Fruit fly (Drosophila melanogaster) whole organism, embryonic: ENCODE results near the gene CG32032.

Source experiments
- CG10209 ChIP-seq: fragments of 200-800 bp; sonication (Bioruptor generic); optimal IDR thresholded peaks from 3 replicates; lab custom pipeline; 2017; ENCODE audit warnings: missing biosample characterization, mild to moderate bottlenecking, missing genetic modification characterization, missing genetic modification reagents
- CG11504 ChIP-seq: fragments of 200-800 bp; sonication (Bioruptor generic); optimal IDR thresholded peaks from 3 replicates; lab custom pipeline; 2019; ENCODE audit warnings: missing biosample characterization, mild to moderate bottlenecking, missing genetic modification characterization, moderate library complexity
- CG12769 ChIP-seq: fragments of 200-800 bp; sonication (Bioruptor generic); optimal IDR thresholded peaks from 2 replicates; lab custom pipeline; 2019; ENCODE audit warnings: missing biosample characterization, mild to moderate bottlenecking, missing genetic modification characterization, moderate library complexity
- CG16813 ChIP-seq: fragments of 200-800 bp; sonication (Bioruptor generic); IDR thresholded peaks from 3 replicates; pipeline ENCODE4 v1.3.6; 2022; ENCODE audit warnings: missing biosample characterization, missing genetic modification characterization; ENCODE audit not compliant: partially characterized antibody
- CG16863 ChIP-seq: fragments of 200-800 bp; sonication (Bioruptor generic); optimal IDR thresholded peaks from 3 replicates; lab custom pipeline; 2016; ENCODE audit warnings: missing biosample characterization, missing genetic modification characterization
- CG17385 ChIP-seq: fragments of 200-800 bp; sonication (Bioruptor generic); optimal IDR thresholded peaks from 3 replicates; lab custom pipeline; 2018; ENCODE audit warnings: missing biosample characterization, mild to moderate bottlenecking, missing genetic modification characterization
- CG17568 ChIP-seq: fragments of 200-800 bp; sonication (Bioruptor generic); optimal IDR thresholded peaks from 2 replicates; lab custom pipeline; 2018; ENCODE audit warnings: missing biosample characterization, mild to moderate bottlenecking, missing genetic modification characterization, moderate library complexity
- CG18476 ChIP-seq: fragments of 200-800 bp; sonication (Bioruptor generic); optimal IDR thresholded peaks from 2 replicates; lab custom pipeline; 2016; ENCODE audit warnings: missing biosample characterization, mild to moderate bottlenecking, missing genetic modification characterization
- CG2120 ChIP-seq: fragments of 200-800 bp; sonication (Bioruptor generic); optimal IDR thresholded peaks from 3 replicates; lab custom pipeline; 2016; ENCODE audit warnings: missing biosample characterization, missing genetic modification characterization
- CG2678 ChIP-seq: fragments of 200-800 bp; sonication (Bioruptor generic); optimal IDR thresholded peaks from 3 replicates; lab custom pipeline; 2019; ENCODE audit warnings: missing biosample characterization, mild to moderate bottlenecking, missing genetic modification characterization, moderate library complexity
- CG2875 ChIP-seq: fragments of 200-800 bp; sonication (Bioruptor generic); optimal IDR thresholded peaks from 2 replicates; lab custom pipeline; 2017; ENCODE audit warnings: missing biosample characterization, mild to moderate bottlenecking, missing genetic modification characterization, missing genetic modification reagents
- CG32767 ChIP-seq: fragments of 200-800 bp; sonication (Bioruptor generic); IDR thresholded peaks from 2 replicates; pipeline ENCODE4 v1.3.6; 2022; ENCODE audit warnings: missing biosample characterization, missing genetic modification characterization
- CG3726 ChIP-seq: fragments of 200-800 bp; sonication (Bioruptor generic); IDR thresholded peaks from 3 replicates; pipeline ENCODE4, ENCODE4 v1.3.6; 2022; ENCODE audit warnings: missing biosample characterization, missing genetic modification characterization
- CG4424 ChIP-seq: fragments of 200-800 bp; sonication (Bioruptor generic); optimal IDR thresholded peaks from 3 replicates; lab custom pipeline; 2016; ENCODE audit warnings: missing biosample characterization, missing genetic modification characterization
- CG6272 ChIP-seq: fragments of 200-800 bp; sonication (Bioruptor generic); IDR thresholded peaks from 2 replicates; pipeline ENCODE4 v1.3.6; 2022; ENCODE audit warnings: missing biosample characterization, missing genetic modification characterization
- CG6791 ChIP-seq: fragments of 200-800 bp; sonication (Bioruptor generic); IDR thresholded peaks from 3 replicates; pipeline ENCODE4 v1.3.6; 2022; ENCODE audit warnings: missing biosample characterization, missing genetic modification characterization; ENCODE audit not compliant: partially characterized antibody
- CG7271 ChIP-seq: fragments of 200-800 bp; sonication (Bioruptor generic); optimal IDR thresholded peaks from 2 replicates; lab custom pipeline; 2018; ENCODE audit warnings: missing biosample characterization, mild to moderate bottlenecking, missing genetic modification characterization, moderate library complexity
- CG7928 ChIP-seq: fragments of 200-800 bp; sonication (Bioruptor generic); optimal IDR thresholded peaks from 2 replicates; lab custom pipeline; 2017; ENCODE audit warnings: missing biosample characterization, mild to moderate bottlenecking, missing genetic modification characterization
- Dad ChIP-seq: fragments of 200-800 bp; sonication (Bioruptor generic); optimal IDR thresholded peaks from 3 replicates; lab custom pipeline; 2016; ENCODE audit warnings: missing biosample characterization, missing genetic modification characterization
- Dref ChIP-seq: fragments of 200-800 bp; sonication (Bioruptor generic); IDR thresholded peaks from 2 replicates; pipeline ENCODE4 v1.3.6; 2022; ENCODE audit warnings: missing biosample characterization, missing genetic modification characterization
- Max ChIP-seq: fragments of 200-800 bp; sonication (Bioruptor generic); optimal IDR thresholded peaks from 2 replicates; lab custom pipeline; 2016; ENCODE audit warnings: missing biosample characterization, mild to moderate bottlenecking, missing genetic modification characterization
- Neu2 ChIP-seq: fragments of 200-800 bp; sonication (Bioruptor generic); optimal IDR thresholded peaks from 3 replicates; lab custom pipeline; 2016; ENCODE audit warnings: missing biosample characterization, missing genetic modification characterization, borderline replicate concordance
- Oaz ChIP-seq: fragments of 200-800 bp; sonication (Bioruptor generic); IDR thresholded peaks from 2 replicates; pipeline ENCODE4 v1.3.6; 2022; ENCODE audit warnings: missing biosample characterization, missing genetic modification characterization
- ac ChIP-seq: fragments of 200-800 bp; sonication (Bioruptor generic); optimal IDR thresholded peaks from 3 replicates; lab custom pipeline; 2017; ENCODE audit warnings: missing biosample characterization, mild to moderate bottlenecking, missing genetic modification characterization
- btn ChIP-seq: fragments of 200-800 bp; sonication (Bioruptor generic); optimal IDR thresholded peaks from 2 replicates; lab custom pipeline; 2016; ENCODE audit warnings: missing biosample characterization, missing genetic modification characterization
- cato ChIP-seq: fragments of 200-800 bp; sonication (Bioruptor generic); optimal IDR thresholded peaks from 2 replicates; lab custom pipeline; 2016; ENCODE audit warnings: missing biosample characterization, missing genetic modification characterization, borderline replicate concordance
- cg ChIP-seq: fragments of 200-800 bp; sonication (Bioruptor generic); optimal IDR thresholded peaks from 3 replicates; lab custom pipeline; 2019; ENCODE audit warnings: missing biosample characterization, mild to moderate bottlenecking, missing genetic modification characterization, moderate library complexity
- chn ChIP-seq: fragments of 200-800 bp; sonication (Bioruptor generic); optimal IDR thresholded peaks from 2 replicates; lab custom pipeline; 2016; ENCODE audit warnings: missing biosample characterization, missing genetic modification characterization
- crc ChIP-seq: fragments of 200-800 bp; sonication (Bioruptor generic); optimal IDR thresholded peaks from 2 replicates; lab custom pipeline; 2016; ENCODE audit warnings: missing biosample characterization, missing genetic modification characterization
- da ChIP-seq: fragments of 200-800 bp; sonication (Bioruptor generic); optimal IDR thresholded peaks from 2 replicates; lab custom pipeline; 2016; ENCODE audit warnings: missing biosample characterization, missing genetic modification characterization
- dati ChIP-seq: fragments of 200-800 bp; sonication (Bioruptor generic); IDR thresholded peaks from 2 replicates; pipeline ENCODE4 v1.3.6; 2022; ENCODE audit warnings: missing biosample characterization, missing genetic modification characterization
- ems ChIP-seq: fragments of 200-800 bp; sonication (Bioruptor generic); optimal IDR thresholded peaks from 3 replicates; lab custom pipeline; 2016; ENCODE audit warnings: missing biosample characterization, missing genetic modification characterization
- esg ChIP-seq: fragments of 200-800 bp; sonication (Bioruptor generic); conservative IDR thresholded peaks from 2 replicates; pipeline ENCODE4 v1.3.6; 2022; ENCODE audit warnings: missing biosample characterization, missing genetic modification characterization
- eve ChIP-seq, 2 experiments: fragments of >200 bp; optimal IDR thresholded peaks; 2 replicates each; lab custom pipeline; 2017; ENCODE audit warnings: missing biosample characterization in 2 of 2, missing genetic modification characterization in 2 of 2
- gcm ChIP-seq: fragments of 200-800 bp; sonication (Bioruptor generic); optimal IDR thresholded peaks from 2 replicates; lab custom pipeline; 2019; ENCODE audit warnings: missing biosample characterization, mild to moderate bottlenecking, missing genetic modification characterization, moderate library complexity
- ham ChIP-seq: fragments of 200-800 bp; sonication (Bioruptor generic); IDR thresholded peaks from 2 replicates; pipeline ENCODE4 v1.3.6; 2022; ENCODE audit warnings: missing biosample characterization, missing genetic modification characterization
- hth ChIP-seq: fragments of >200 bp; optimal IDR thresholded peaks from 2 replicates; lab custom pipeline; 2017; ENCODE audit warnings: inconsistent platforms
- klu ChIP-seq: fragments of 200-800 bp; sonication (Bioruptor generic); IDR thresholded peaks from 2 replicates; pipeline ENCODE4 v1.3.6; 2022; ENCODE audit warnings: missing biosample characterization, missing genetic modification characterization
- lilli ChIP-seq: fragments of 200-800 bp; sonication (Bioruptor generic); optimal IDR thresholded peaks from 3 replicates; lab custom pipeline; 2016; ENCODE audit warnings: missing biosample characterization, missing genetic modification characterization
- lmd ChIP-seq: fragments of 200-800 bp; sonication (Bioruptor generic); IDR thresholded peaks from 2 replicates; pipeline ENCODE4 v1.3.6; 2022; ENCODE audit warnings: missing biosample characterization, missing genetic modification characterization
- lola ChIP-seq, 3 experiments: fragments of >200 bp in 2 of 3; fragments of 200-800 bp in 1 of 3; sonication (Bioruptor generic) in 1 of 3; optimal IDR thresholded peaks; 2 replicates each; lab custom pipeline; 2017 to 2019; ENCODE audit warnings: missing biosample characterization in 3 of 3, missing genetic modification characterization in 3 of 3, mild to moderate bottlenecking in 1 of 3, moderate library complexity in 1 of 3
- mirr ChIP-seq: fragments of 200-800 bp; sonication (Bioruptor generic); optimal IDR thresholded peaks from 3 replicates; lab custom pipeline; 2018; ENCODE audit warnings: missing biosample characterization, mild to moderate bottlenecking, missing genetic modification characterization
- nmo ChIP-seq: fragments of 200-800 bp; sonication (Bioruptor generic); optimal IDR thresholded peaks from 2 replicates; lab custom pipeline; 2018; ENCODE audit warnings: missing biosample characterization, mild to moderate bottlenecking, missing genetic modification characterization, moderate library complexity
- rib ChIP-seq: fragments of 200-800 bp; sonication (Bioruptor generic); IDR thresholded peaks from 2 replicates; pipeline ENCODE4 v1.3.6; 2022; ENCODE audit warnings: missing biosample characterization, missing genetic modification characterization
- salm ChIP-seq: fragments of 200-800 bp; sonication (Bioruptor generic); optimal IDR thresholded peaks from 2 replicates; lab custom pipeline; 2018; ENCODE audit warnings: missing biosample characterization, mild to moderate bottlenecking, missing genetic modification characterization
- sim ChIP-seq: fragments of 200-800 bp; sonication (Bioruptor generic); IDR thresholded peaks from 2 replicates; pipeline ENCODE4 v1.3.6; 2022; ENCODE audit warnings: missing biosample characterization, missing genetic modification characterization
- sima ChIP-seq: fragments of 200-800 bp; sonication (Bioruptor generic); optimal IDR thresholded peaks from 2 replicates; lab custom pipeline; 2016; ENCODE audit warnings: missing biosample characterization, missing genetic modification characterization
- stwl ChIP-seq: fragments of 200-800 bp; sonication (Bioruptor generic); optimal IDR thresholded peaks from 3 replicates; lab custom pipeline; 2018; ENCODE audit warnings: missing biosample characterization, mild to moderate bottlenecking, missing genetic modification characterization, moderate library complexity
- yki ChIP-seq: fragments of >200 bp; optimal IDR thresholded peaks from 3 replicates; lab custom pipeline; 2018
- zen2 ChIP-seq: fragments of 200-800 bp; sonication (Bioruptor generic); IDR thresholded peaks from 3 replicates; pipeline ENCODE4 v1.3.6; 2022; ENCODE audit warnings: missing biosample characterization, missing genetic modification characterization; ENCODE audit not compliant: partially characterized antibody

The CG32032 gene

dm6 chr3L:9072731-9073385 lies 20.0 kb upstream of the CG32032 start, which contains the start of the genes CG4911 and CG4942 (continued):
- TF ChIP-seq stwl (tag; lab: Kevin White, UChicago) (peak; percentile 48), lmd (GFP tag; lab: Robert Waterston, UW) (peak; percentile 74), nmo (GFP tag; lab: Kevin White, UChicago) (peak; percentile 90), CG32767 (GFP tag; lab: Robert Waterston, UW) (no peak), eve (GFP tag; optimal IDR thresholded peaks at IDR 0.05; lab: Kevin White, UChicago) (peak in 1 of 2 experiments; percentile 47), CG16813 (GFP tag; lab: Robert Waterston, UW) (no peak; the same call in 2 of the 3 replicates), lilli (GFP tag; lab: Kevin White, UChicago) (peak; percentile 83), crc (GFP tag; lab: Kevin White, UChicago) (peak; percentile 49), CG16863 (GFP tag; lab: Kevin White, UChicago) (peak; percentile 67), CG6272 (GFP tag; lab: Robert Waterston, UW) (peak; percentile 55; the same call in 1 of the 2 replicates), CG7271 (tag; lab: Kevin White, UChicago) (no peak), CG12769 (tag; lab: Kevin White, UChicago) (peak; percentile 61), CG2875 (GFP tag; lab: Kevin White, UChicago) (no peak), yki (lab: Kevin White, UChicago) (no peak), da (no peak), cg (GFP tag; lab: Kevin White, UChicago) (no peak), Max (GFP tag; lab: Kevin White, UChicago) (peak; percentile 74), klu (GFP tag; lab: Robert Waterston, UW) (peak; percentile 53; the same call in 1 of the 2 replicates), rib (GFP tag; lab: Robert Waterston, UW) (0 out of 2 replicates have a peak, but pooled peaks have one; percentile 36), Dad (GFP tag; lab: Kevin White, UChicago) (peak; percentile 63), esg (GFP tag; lab: Robert Waterston, UW) (peak; percentile 44; the same call in 1 of the 2 replicates), gcm (GFP tag; lab: Kevin White, UChicago) (no peak), lola (GFP tag; optimal IDR thresholded peaks at IDR 0.05; lab: Kevin White, UChicago) (peak in 1 of 3 experiments; percentile 77), ems (GFP tag; lab: Kevin White, UChicago) (no peak), CG18476 (GFP tag; lab: Kevin White, UChicago) (peak; percentile 59), dati (GFP tag; lab: Robert Waterston, UW) (no peak), salm (no peak), CG4424 (GFP tag; lab: Kevin White, UChicago) (peak; percentile 73), Oaz (GFP tag; lab: Robert Waterston, UW) (no peak), CG6791 (GFP tag; lab: Robert Waterston, UW) (peak; percentile 27; the same call in 1 of the 3 replicates), CG2678 (tag; lab: Kevin White, UChicago) (peak; percentile 82), sim (GFP tag; lab: Robert Waterston, UW) (peak; percentile 28; the same call in 1 of the 2 replicates), mirr (GFP tag; lab: Kevin White, UChicago) (peak; percentile 36), ac (GFP tag; lab: Kevin White, UChicago) (no peak), cato (GFP tag; lab: Kevin White, UChicago) (peak; percentile 55), CG7928 (GFP tag; lab: Kevin White, UChicago) (no peak), hth (lab: Kevin White, UChicago) (no peak), CG3726 (GFP tag; lab: Robert Waterston, UW) (peak; percentile 14; the same call in 1 of the 3 replicates), CG2120 (GFP tag; lab: Kevin White, UChicago) (peak; percentile 88), CG11504 (tag; lab: Kevin White, UChicago) (peak; percentile 75), btn (GFP tag; lab: Kevin White, UChicago) (no peak), CG17568 (GFP tag; lab: Kevin White, UChicago) (no peak), zen2 (GFP tag; lab: Robert Waterston, UW) (no peak), CG10209 (GFP tag; lab: Kevin White, UChicago) (peak; percentile 64), chn (GFP tag; lab: Kevin White, UChicago) (peak; percentile 72), ham (GFP tag; lab: Robert Waterston, UW) (no peak), Dref (GFP tag; lab: Robert Waterston, UW) (no peak), Neu2 (no peak), CG17385 (GFP tag; lab: Kevin White, UChicago) (peak; percentile 62), sima (GFP tag; lab: Kevin White, UChicago) (no peak)
